Worm (Caenorhabditis elegans): ENCODE measurements around the gene tlk-1.
A peak's percentile ranks its signal among the peaks of the same experiment; 100 is the strongest.

Gene tlk-1

DNA sequence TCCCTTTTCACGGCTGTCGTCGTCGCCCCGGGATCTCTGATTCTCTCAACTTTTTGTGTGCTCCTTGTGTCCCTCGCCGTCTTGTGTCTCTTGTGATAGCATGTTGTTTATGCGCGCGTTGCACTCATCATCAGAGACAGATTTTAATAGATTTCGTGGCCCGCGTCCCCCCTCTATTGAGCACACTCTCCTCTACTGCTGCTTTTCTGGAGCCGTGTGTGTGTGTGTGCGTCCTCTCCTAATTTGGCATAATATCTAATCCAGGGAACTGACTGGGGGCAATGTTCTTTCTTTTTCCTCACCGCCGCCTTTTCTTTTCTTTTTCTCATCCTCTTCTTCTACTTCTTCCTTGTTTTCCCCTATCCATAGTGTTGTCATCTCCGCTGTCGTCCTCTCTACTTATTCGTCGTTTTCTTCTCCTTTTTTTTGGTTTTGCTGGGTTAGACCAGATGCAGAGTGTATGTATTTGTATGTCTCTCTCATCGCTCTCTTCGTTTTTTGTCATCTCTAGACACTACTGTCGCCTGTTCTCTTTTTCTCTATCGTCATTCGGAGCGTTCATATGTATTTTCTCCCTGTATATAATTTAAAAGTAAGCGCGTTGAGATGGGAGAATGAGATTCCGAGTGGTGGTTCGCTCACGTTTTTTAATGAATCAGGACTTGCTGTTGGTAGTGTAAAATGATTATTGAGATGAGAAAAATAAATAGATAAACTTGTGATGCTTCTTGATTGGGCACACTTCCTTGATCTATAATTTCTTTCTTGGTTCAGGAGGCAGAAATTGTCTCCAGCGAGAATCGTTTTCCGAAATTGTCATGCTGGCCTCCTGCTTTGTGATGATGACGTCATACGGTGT is 4.3 kb downstream of the tlk-1 start (continued):
- TF ChIP-seq lsy-2 (tag; optimal IDR thresholded peaks at IDR 0.05) (peak in 1 of 2 experiments; percentile 67), lin-35 (GFP tag; optimal IDR thresholded peaks at IDR 0.05) (peak; percentile 14 to 25), ztf-4 (tag; optimal IDR thresholded peaks at IDR 0.05) (no peak), blmp-1 (tag; optimal IDR thresholded peaks at IDR 0.05) (peak; percentile 90), nhr-85 (tag) (peak; percentile 47), fkh-8 (tag; optimal IDR thresholded peaks at IDR 0.05) (peak; percentile 82), skn-1 (tag; optimal IDR thresholded peaks at IDR 0.05) (peak; percentile 33), efl-1 (optimal IDR thresholded peaks at IDR 0.05) (no peak), efl-1 (GFP tag; optimal IDR thresholded peaks at IDR 0.05 in 1 of 2) (peak in 1 of 2 experiments; percentile 61), egl-13 (tag; optimal IDR thresholded peaks at IDR 0.05) (peak; percentile 30), lin-14 (GFP tag; optimal IDR thresholded peaks at IDR 0.05) (peak; percentile 89), fkh-4 (tag; optimal IDR thresholded peaks at IDR 0.05; ENCODE audit: borderline replicate concordance) (no peak), F16B12.6 (tag; optimal IDR thresholded peaks at IDR 0.05) (peak; percentile 14), sox-4 (tag; optimal IDR thresholded peaks at IDR 0.05) (peak; percentile 8), rnt-1 (tag; optimal IDR thresholded peaks at IDR 0.05) (peak; percentile 33), ama-1 (optimal IDR thresholded peaks at IDR 0.05) (no peak), dsc-1 (tag; optimal IDR thresholded peaks at IDR 0.05) (peak; percentile 76), jun-1 (tag; optimal IDR thresholded peaks at IDR 0.05) (no peak)

- TF ChIP-seq ztf-11 (tag; optimal IDR thresholded peaks at IDR 0.05) (no peak), unc-98 (GFP tag; IDR thresholded peaks at IDR 0.05) (no peak), fkh-4 (tag; optimal IDR thresholded peaks at IDR 0.05; ENCODE audit: borderline replicate concordance) (no peak), efl-1 (optimal IDR thresholded peaks at IDR 0.05) (no peak), efl-1 (GFP tag; optimal IDR thresholded peaks at IDR 0.05 in 1 of 2) (peak in 1 of 2 experiments; percentile 51), rnt-1 (tag; optimal IDR thresholded peaks at IDR 0.05) (no peak), Y116A8C.19 (tag; optimal IDR thresholded peaks at IDR 0.05; ENCODE audit: borderline replicate concordance) (no peak), lir-3 (tag; optimal IDR thresholded peaks at IDR 0.05; ENCODE audit: poor library complexity) (no peak), lin-14 (GFP tag; optimal IDR thresholded peaks at IDR 0.05) (peak; percentile 1), fkh-8 (tag; optimal IDR thresholded peaks at IDR 0.05) (no peak), nhr-19 (GFP tag; conservative IDR thresholded peaks at IDR 0.05) (no peak), dpl-1 (GFP tag; optimal IDR thresholded peaks at IDR 0.05) (no peak), efl-3 (GFP tag; optimal IDR thresholded peaks at IDR 0.05) (no peak), nhr-11 (tag; optimal IDR thresholded peaks at IDR 0.05) (no peak), irx-1 (tag; optimal IDR thresholded peaks at IDR 0.05) (no peak)
Observed at ce11 chrIII:9704606-9704938, 4.9 kb downstream of the tlk-1 start.

- no peak for TF ChIP-seq pag-3 (tag; optimal IDR thresholded peaks at IDR 0.05; ENCODE audit: borderline replicate concordance, insufficient read depth)
- TF ChIP-seq blmp-1 (tag; optimal IDR thresholded peaks at IDR 0.05): peak; percentile 41
- TF ChIP-seq snpc-4 (tag; optimal IDR thresholded peaks at IDR 0.05): no peak
Observed at ce11 chrIII:9705157-9705905, 5.7 kb downstream of the tlk-1 start.

ce11 chrIII:9711163-9711562 is 11.5 kb downstream of the tlk-1 start:
- no peak for TF ChIP-seq unc-30 (tag; optimal IDR thresholded peaks at IDR 0.05)
- TF ChIP-seq elt-2 (tag; optimal IDR thresholded peaks at IDR 0.05): no peak
- no peak for TF ChIP-seq F16B12.6 (tag; optimal IDR thresholded peaks at IDR 0.05)
- no peak for TF ChIP-seq egl-13 (tag; optimal IDR thresholded peaks at IDR 0.05)
- TF ChIP-seq efl-3 (GFP tag; optimal IDR thresholded peaks at IDR 0.05): no peak
- no peak for TF ChIP-seq aha-1 (tag; optimal IDR thresholded peaks at IDR 0.05)
- TF ChIP-seq unc-62 (GFP tag; optimal IDR thresholded peaks at IDR 0.05): no peak
- no peak for TF ChIP-seq nhr-11 (tag; optimal IDR thresholded peaks at IDR 0.05)

All from whole organism, L1 larva.